Fruit fly (Drosophila melanogaster) whole organism, pupa: ENCODE results near the gene Sfp77F.
A peak's percentile ranks its signal among the peaks of the same experiment; 100 is the strongest.

Experiments
- CG10348 ChIP-seq: fragments of 200-800 bp; sonication (Bioruptor generic); IDR thresholded peaks from 2 replicates; pipeline ENCODE4 v1.3.6; 2022; ENCODE audit warnings: missing biosample characterization, missing genetic modification characterization
- CG12605 ChIP-seq: fragments of 200-800 bp; sonication (Bioruptor generic); IDR thresholded peaks from 2 replicates; pipeline ENCODE4 v1.3.6; 2022; ENCODE audit warnings: missing biosample characterization, missing genetic modification characterization
- CG13204 ChIP-seq: fragments of 200-800 bp; sonication (Bioruptor generic); optimal IDR thresholded peaks from 2 replicates; lab custom pipeline; 2018; ENCODE audit warnings: missing biosample characterization, mild to moderate bottlenecking, missing genetic modification characterization, moderate library complexity
- CG14655 ChIP-seq: fragments of 200-800 bp; sonication (Bioruptor generic); optimal IDR thresholded peaks from 3 replicates; lab custom pipeline; 2017; ENCODE audit warnings: mild to moderate bottlenecking, missing biosample characterization, missing genetic modification reagents, missing genetic modification characterization
- CG15710 ChIP-seq: fragments of 200-800 bp; sonication (Bioruptor generic); optimal IDR thresholded peaks from 2 replicates; lab custom pipeline; 2018; ENCODE audit warnings: missing biosample characterization, mild to moderate bottlenecking, missing genetic modification characterization, moderate library complexity
- CG17806 ChIP-seq: fragments of 200-800 bp; sonication (Bioruptor generic); optimal IDR thresholded peaks from 2 replicates; lab custom pipeline; 2018; ENCODE audit warnings: missing biosample characterization, mild to moderate bottlenecking, missing genetic modification characterization, moderate library complexity
- CG32121 ChIP-seq: fragments of 200-800 bp; sonication (Bioruptor generic); IDR thresholded peaks from 2 replicates; pipeline ENCODE4 v1.3.6; 2022; ENCODE audit warnings: missing biosample characterization, missing genetic modification characterization
- CG34367 ChIP-seq: fragments of 200-800 bp; sonication (Bioruptor generic); optimal IDR thresholded peaks from 2 replicates; lab custom pipeline; 2018; ENCODE audit warnings: missing biosample characterization, mild to moderate bottlenecking, missing genetic modification characterization
- CG4496 ChIP-seq: fragments of 200-800 bp; sonication (Bioruptor generic); IDR thresholded peaks from 3 replicates; pipeline ENCODE4 v1.3.6; 2022; ENCODE audit warnings: missing biosample characterization, missing genetic modification characterization
- CG8159 ChIP-seq: fragments of 200-800 bp; sonication (Bioruptor generic); optimal IDR thresholded peaks from 3 replicates; lab custom pipeline; 2018; ENCODE audit warnings: missing biosample characterization, mild to moderate bottlenecking, missing genetic modification characterization, moderate library complexity
- CG8301 ChIP-seq: fragments of 200-800 bp; sonication (Bioruptor generic); optimal IDR thresholded peaks from 2 replicates; lab custom pipeline; 2018; ENCODE audit warnings: missing biosample characterization, mild to moderate bottlenecking, missing genetic modification characterization
- CG9948 ChIP-seq: fragments of 200-800 bp; sonication (Bioruptor generic); optimal IDR thresholded peaks from 2 replicates; lab custom pipeline; 2018; ENCODE audit warnings: missing biosample characterization, mild to moderate bottlenecking, missing genetic modification characterization, moderate library complexity
- D1 ChIP-seq: fragments of 200-800 bp; sonication (Bioruptor generic); optimal IDR thresholded peaks from 2 replicates; lab custom pipeline; 2018; ENCODE audit warnings: missing biosample characterization, mild to moderate bottlenecking, missing genetic modification characterization, moderate library complexity
- EcR ChIP-seq: fragments of 200-800 bp; sonication (Bioruptor generic); optimal IDR thresholded peaks from 3 replicates; lab custom pipeline; 2019; ENCODE audit warnings: missing biosample characterization, missing genetic modification characterization, mild to moderate bottlenecking, moderate library complexity, missing genetic modification reagents
- Ets98B ChIP-seq: fragments of 200-800 bp; sonication (Bioruptor generic); IDR thresholded peaks from 2 replicates; pipeline ENCODE4 v1.3.6; 2022; ENCODE audit warnings: missing biosample characterization, missing genetic modification characterization
- Pif1A ChIP-seq: fragments of 200-800 bp; sonication (Bioruptor generic); optimal IDR thresholded peaks from 3 replicates; lab custom pipeline; 2016; ENCODE audit warnings: missing biosample characterization, missing genetic modification characterization
- Pif1B ChIP-seq: fragments of 200-800 bp; sonication (Bioruptor generic); optimal IDR thresholded peaks from 3 replicates; lab custom pipeline; 2016; ENCODE audit warnings: missing biosample characterization, missing genetic modification characterization
- fd96Ca ChIP-seq: fragments of 200-800 bp; sonication (Bioruptor generic); IDR thresholded peaks from 3 replicates; pipeline ENCODE4 v1.3.6; 2022; ENCODE audit warnings: missing biosample characterization, missing genetic modification characterization
- gl ChIP-seq: fragments of 200-800 bp; sonication (Bioruptor generic); optimal IDR thresholded peaks from 2 replicates; lab custom pipeline; 2018; ENCODE audit warnings: missing biosample characterization, mild to moderate bottlenecking, missing genetic modification characterization
- rn ChIP-seq: fragments of 200-800 bp; sonication (Bioruptor generic); IDR thresholded peaks from 2 replicates; pipeline ENCODE4 v1.3.6; 2022; ENCODE audit warnings: missing biosample characterization, missing genetic modification characterization

Gene Sfp77F

dm6 chr3L:20868995-20869394 is 28.2 kb downstream of the Sfp77F start:
- no peak for TF ChIP-seq D1
- TF ChIP-seq CG14655 (GFP tag; lab: Kevin White, UChicago) = peak; percentile 0

- no peak for TF ChIP-seq D1
- TF ChIP-seq CG34367 (tag; lab: Kevin White, UChicago) = no peak
- no peak for TF ChIP-seq CG10348 (GFP tag; lab: Robert Waterston, UW)
- TF ChIP-seq CG4496 = no peak
- no peak for TF ChIP-seq CG13204 (GFP tag; lab: Kevin White, UChicago)
- TF ChIP-seq Pif1A = no peak
- no peak for TF ChIP-seq CG9948 (tag; lab: Kevin White, UChicago)
- no peak for TF ChIP-seq CG32121
- TF ChIP-seq rn (GFP tag; lab: Robert Waterston, UW) = no peak
- no peak for TF ChIP-seq CG12605 (GFP tag; lab: Robert Waterston, UW)
- TF ChIP-seq EcR (GFP tag; lab: Kevin White, UChicago) = no peak
- no peak for TF ChIP-seq CG17806 (tag; lab: Kevin White, UChicago)
- no peak for TF ChIP-seq CG15710 (tag; lab: Kevin White, UChicago)
- TF ChIP-seq gl (tag; lab: Kevin White, UChicago) = no peak
- no peak for TF ChIP-seq CG8159
- no peak for TF ChIP-seq CG8301
- no peak for TF ChIP-seq fd96Ca (GFP tag; lab: Robert Waterston, UW)
- TF ChIP-seq CG14655 (GFP tag; lab: Kevin White, UChicago) = no peak
- TF ChIP-seq Ets98B = no peak
Measured at dm6 chr3L:20857609-20858008, 39.6 kb downstream of the Sfp77F start.

- no peak for TF ChIP-seq fd96Ca (GFP tag; lab: Robert Waterston, UW)
- no peak for TF ChIP-seq EcR (GFP tag; lab: Kevin White, UChicago)
- TF ChIP-seq CG9948 (tag; lab: Kevin White, UChicago) = no peak
- no peak for TF ChIP-seq CG4496
- no peak for TF ChIP-seq rn (GFP tag; lab: Robert Waterston, UW)
- no peak for TF ChIP-seq CG34367 (tag; lab: Kevin White, UChicago)
- no peak for TF ChIP-seq Pif1B (GFP tag; lab: Kevin White, UChicago)
- TF ChIP-seq CG10348 (GFP tag; lab: Robert Waterston, UW) = no peak
- no peak for TF ChIP-seq gl (tag; lab: Kevin White, UChicago)
- TF ChIP-seq Ets98B = no peak
- TF ChIP-seq CG8301 = no peak
Measured at dm6 chr3L:20848572-20848971, 48.6 kb downstream of the Sfp77F start.
